Worm (Caenorhabditis elegans) whole organism, L2 larva: ENCODE data around the gene pph-4.1.

Source experiments
- R02D3.7 ChIP-seq: fragments of 150-350 bp; optimal IDR thresholded peaks from 2 replicates; lab custom pipeline; 2014; ENCODE audit warnings: missing biosample characterization, missing genetic modification characterization
- aly-2 ChIP-seq: fragments of 150-350 bp; optimal IDR thresholded peaks from 2 replicates; lab custom pipeline; 2014; ENCODE audit warnings: missing biosample characterization, missing genetic modification characterization
- nhr-12 ChIP-seq: fragments of 150-350 bp; optimal IDR thresholded peaks from 2 replicates; lab custom pipeline; 2014; ENCODE audit warnings: missing biosample characterization, missing genetic modification characterization
- nhr-21 ChIP-seq: fragments of 150-350 bp; optimal IDR thresholded peaks from 2 replicates; lab custom pipeline; 2014; ENCODE audit warnings: missing biosample characterization, missing genetic modification characterization
- ztf-1 ChIP-seq: fragments of 200-800 bp; sonication (Bioruptor generic); conservative IDR thresholded peaks from 2 replicates; pipeline ENCODE4 v1.3.6; 2022; ENCODE audit warnings: missing genetic modification characterization, missing compliant biosample characterization
- ztf-11 ChIP-seq: sonication (generic microtip); optimal IDR thresholded peaks from 2 replicates; lab custom pipeline; 2017; ENCODE audit warnings: missing biosample characterization, missing genetic modification characterization
- ztf-4 ChIP-seq: fragments of 150-350 bp; optimal IDR thresholded peaks from 2 replicates; lab custom pipeline; 2014; ENCODE audit warnings: missing biosample characterization, missing genetic modification characterization

The pph-4.1 gene

ce11 chrIII:12297303-12297702 is 53.8 kb downstream of the pph-4.1 start:
- no peak for TF ChIP-seq nhr-21 (tag; lab: Kevin White, UChicago)
- no peak for TF ChIP-seq ztf-11
- TF ChIP-seq nhr-12, result no peak
- TF ChIP-seq R02D3.7 (tag; lab: Kevin White, UChicago), result no peak
- no peak for TF ChIP-seq ztf-4 (tag; lab: Kevin White, UChicago)
- no peak for TF ChIP-seq ztf-1 (GFP tag; lab: Robert Waterston, UW)
- TF ChIP-seq aly-2 (tag; lab: Kevin White, UChicago), result no peak
